Fruit fly (Drosophila melanogaster) whole organism, embryonic: ENCODE results near the gene Shal.
A peak's percentile ranks its signal among the peaks of the same experiment; 100 is the strongest.

Source experiments
- Bteb2 ChIP-seq: fragments of 200-800 bp; sonication (Bioruptor generic); optimal IDR thresholded peaks from 2 replicates; lab custom pipeline; 2016; ENCODE audit warnings: missing biosample characterization, missing genetic modification characterization
- CG10147 ChIP-seq: fragments of 200-800 bp; sonication (Bioruptor generic); optimal IDR thresholded peaks from 2 replicates; lab custom pipeline; 2019; ENCODE audit warnings: missing biosample characterization, mild to moderate bottlenecking, missing genetic modification characterization, moderate library complexity
- CG10543 ChIP-seq: fragments of 200-800 bp; sonication (Bioruptor generic); optimal IDR thresholded peaks from 3 replicates; lab custom pipeline; 2017; ENCODE audit warnings: missing biosample characterization, mild to moderate bottlenecking, missing genetic modification characterization, moderate library complexity
- CG10979 ChIP-seq: fragments of 200-800 bp; sonication (Bioruptor generic); optimal IDR thresholded peaks from 2 replicates; lab custom pipeline; 2018; ENCODE audit warnings: missing biosample characterization, mild to moderate bottlenecking, missing genetic modification characterization, moderate library complexity
- CG11398 ChIP-seq: fragments of 200-800 bp; sonication (Bioruptor generic); optimal IDR thresholded peaks from 2 replicates; lab custom pipeline; 2016; ENCODE audit warnings: missing biosample characterization, missing genetic modification characterization
- CG15269 ChIP-seq: fragments of 200-800 bp; sonication (Bioruptor generic); optimal IDR thresholded peaks from 2 replicates; lab custom pipeline; 2018; ENCODE audit warnings: missing biosample characterization, mild to moderate bottlenecking, missing genetic modification characterization, moderate library complexity
- CG16815 ChIP-seq: fragments of 200-800 bp; sonication (Bioruptor generic); optimal IDR thresholded peaks from 3 replicates; lab custom pipeline; 2017; ENCODE audit warnings: missing biosample characterization, mild to moderate bottlenecking, missing genetic modification characterization
- CG18262 ChIP-seq: fragments of 200-800 bp; optimal IDR thresholded peaks from 3 replicates; lab custom pipeline; 2019; ENCODE audit warnings: missing biosample characterization, mild to moderate bottlenecking, missing genetic modification characterization, moderate library complexity
- CG1832 ChIP-seq: fragments of 200-800 bp; sonication (Bioruptor generic); optimal IDR thresholded peaks from 2 replicates; lab custom pipeline; 2017; ENCODE audit warnings: missing biosample characterization, mild to moderate bottlenecking, missing genetic modification characterization, inconsistent platforms
- CG2120 ChIP-seq: fragments of 200-800 bp; sonication (Bioruptor generic); optimal IDR thresholded peaks from 3 replicates; lab custom pipeline; 2016; ENCODE audit warnings: missing biosample characterization, missing genetic modification characterization
- CG30403 ChIP-seq: fragments of 200-800 bp; sonication (Bioruptor generic); optimal IDR thresholded peaks from 3 replicates; lab custom pipeline; 2016; ENCODE audit warnings: missing biosample characterization, missing genetic modification characterization
- CG30431 ChIP-seq: fragments of 200-800 bp; sonication (Bioruptor generic); optimal IDR thresholded peaks from 2 replicates; lab custom pipeline; 2017; ENCODE audit warnings: missing biosample characterization, missing genetic modification characterization
- CG32532 ChIP-seq: fragments of 200-800 bp; sonication (Bioruptor generic); IDR thresholded peaks from 2 replicates; pipeline ENCODE4 v1.3.6; 2022; ENCODE audit warnings: missing biosample characterization, missing genetic modification characterization
- CG3281 ChIP-seq: fragments of 200-800 bp; sonication (Bioruptor generic); optimal IDR thresholded peaks from 3 replicates; lab custom pipeline; 2017; ENCODE audit warnings: missing biosample characterization, mild to moderate bottlenecking, missing genetic modification characterization
- CG33557 ChIP-seq: fragments of 200-800 bp; sonication (Bioruptor generic); optimal IDR thresholded peaks from 2 replicates; lab custom pipeline; 2019; ENCODE audit warnings: missing biosample characterization, mild to moderate bottlenecking, missing genetic modification characterization, moderate library complexity
- CG3838 ChIP-seq: fragments of 200-800 bp; sonication (Bioruptor generic); optimal IDR thresholded peaks from 3 replicates; lab custom pipeline; 2016; ENCODE audit warnings: missing biosample characterization, missing genetic modification characterization
- CG6272 ChIP-seq: fragments of 200-800 bp; sonication (Bioruptor generic); IDR thresholded peaks from 2 replicates; pipeline ENCODE4 v1.3.6; 2022; ENCODE audit warnings: missing biosample characterization, missing genetic modification characterization
- CG6813 ChIP-seq: fragments of 200-800 bp; sonication (Bioruptor generic); optimal IDR thresholded peaks from 2 replicates; lab custom pipeline; 2017; ENCODE audit warnings: missing biosample characterization, missing genetic modification characterization, mild to moderate bottlenecking, moderate library complexity, missing genetic modification reagents
- CG7556 ChIP-seq: fragments of 200-800 bp; sonication (Bioruptor generic); optimal IDR thresholded peaks from 2 replicates; lab custom pipeline; 2017; ENCODE audit warnings: missing biosample characterization, mild to moderate bottlenecking, missing genetic modification characterization
- CG7786 ChIP-seq: fragments of 200-800 bp; sonication (Bioruptor generic); optimal IDR thresholded peaks from 2 replicates; lab custom pipeline; 2016; ENCODE audit warnings: missing biosample characterization, missing genetic modification characterization
- CG7839 ChIP-seq: fragments of 200-800 bp; sonication (Bioruptor generic); optimal IDR thresholded peaks from 3 replicates; lab custom pipeline; 2018; ENCODE audit warnings: missing biosample characterization, mild to moderate bottlenecking, missing genetic modification characterization, moderate library complexity
- CG7963 ChIP-seq: fragments of 200-800 bp; sonication (Bioruptor generic); IDR thresholded peaks from 3 replicates; pipeline ENCODE4 v1.3.6; 2022; ENCODE audit warnings: missing biosample characterization, missing genetic modification characterization; ENCODE audit not compliant: partially characterized antibody
- CG8281 ChIP-seq: fragments of 200-800 bp; sonication (Bioruptor generic); optimal IDR thresholded peaks from 2 replicates; lab custom pipeline; 2018; ENCODE audit warnings: missing biosample characterization, mild to moderate bottlenecking, missing genetic modification characterization, moderate library complexity
- CG9727 ChIP-seq: fragments of 200-800 bp; sonication (Bioruptor generic); optimal IDR thresholded peaks from 3 replicates; lab custom pipeline; 2017; ENCODE audit warnings: missing biosample characterization, mild to moderate bottlenecking, missing genetic modification characterization
- CoRest ChIP-seq: fragments of 200-800 bp; sonication (Bioruptor generic); optimal IDR thresholded peaks from 3 replicates; lab custom pipeline; 2018; ENCODE audit warnings: missing biosample characterization, mild to moderate bottlenecking, missing genetic modification characterization, moderate library complexity
- Dip3 ChIP-seq: fragments of 200-800 bp; sonication (Bioruptor generic); optimal IDR thresholded peaks from 3 replicates; lab custom pipeline; 2016; ENCODE audit warnings: missing biosample characterization, missing genetic modification characterization
- E2f2 ChIP-seq: fragments of 200-800 bp; sonication (Bioruptor generic); IDR thresholded peaks from 2 replicates; pipeline ENCODE4 v1.3.6; 2022; ENCODE audit warnings: missing biosample characterization, missing genetic modification characterization
- Ets65A ChIP-seq: fragments of 200-800 bp; sonication (Bioruptor generic); peaks from one replicate; lab custom pipeline; 2016; ENCODE audit warnings: missing biosample characterization, missing genetic modification characterization
- Hr51 ChIP-seq, 2 experiments: fragments of 200-800 bp; sonication (Bioruptor generic); optimal IDR thresholded peaks; 2 replicates in 1 of 2; 3 replicates in 1 of 2; lab custom pipeline; 2016 to 2018; ENCODE audit warnings: missing biosample characterization in 2 of 2, missing genetic modification characterization in 2 of 2, mild to moderate bottlenecking in 1 of 2, moderate library complexity in 1 of 2
- Med ChIP-seq: fragments of 200-800 bp; sonication (Bioruptor generic); peaks from one replicate; lab custom pipeline; 2016; ENCODE audit warnings: missing biosample characterization, missing genetic modification characterization, mild to moderate bottlenecking, inconsistent platforms, moderate library complexity
- Usf ChIP-seq: fragments of 200-800 bp; sonication (Bioruptor generic); optimal IDR thresholded peaks from 2 replicates; lab custom pipeline; 2017; ENCODE audit warnings: missing genotype, missing biosample characterization, missing genetic modification characterization
- al ChIP-seq: fragments of 200-800 bp; sonication (Bioruptor generic); IDR thresholded peaks from 2 replicates; pipeline ENCODE4 v1.3.6; 2022; ENCODE audit warnings: missing biosample characterization, missing genetic modification characterization
- bigmax ChIP-seq: fragments of 200-800 bp; sonication (Bioruptor generic); optimal IDR thresholded peaks from 2 replicates; lab custom pipeline; 2018; ENCODE audit warnings: missing biosample characterization, mild to moderate bottlenecking, missing genetic modification characterization
- crc ChIP-seq: fragments of 200-800 bp; sonication (Bioruptor generic); optimal IDR thresholded peaks from 2 replicates; lab custom pipeline; 2016; ENCODE audit warnings: missing biosample characterization, missing genetic modification characterization
- crp ChIP-seq, 2 experiments: fragments of 200-800 bp; sonication (Bioruptor generic); optimal IDR thresholded peaks; 2 replicates in 1 of 2; 3 replicates in 1 of 2; lab custom pipeline; 2017; ENCODE audit warnings: missing biosample characterization in 2 of 2, missing genetic modification characterization in 2 of 2, mild to moderate bottlenecking in 1 of 2, moderate library complexity in 1 of 2
- cwo ChIP-seq: fragments of 200-800 bp; sonication (Bioruptor generic); optimal IDR thresholded peaks from 3 replicates; lab custom pipeline; 2017; ENCODE audit warnings: missing biosample characterization, missing genetic modification characterization, mild to moderate bottlenecking, moderate library complexity, missing genetic modification reagents
- ems ChIP-seq: fragments of 200-800 bp; sonication (Bioruptor generic); optimal IDR thresholded peaks from 3 replicates; lab custom pipeline; 2016; ENCODE audit warnings: missing biosample characterization, missing genetic modification characterization
- esg ChIP-seq: fragments of 200-800 bp; sonication (Bioruptor generic); conservative IDR thresholded peaks from 2 replicates; pipeline ENCODE4 v1.3.6; 2022; ENCODE audit warnings: missing biosample characterization, missing genetic modification characterization
- exex ChIP-seq: fragments of 200-800 bp; sonication (Bioruptor generic); optimal IDR thresholded peaks from 4 replicates; lab custom pipeline; 2018; ENCODE audit warnings: missing biosample characterization, mild to moderate bottlenecking, missing genetic modification characterization, moderate library complexity
- hb ChIP-seq: fragments of 200-800 bp; sonication (Bioruptor generic); IDR thresholded peaks from 3 replicates; pipeline ENCODE4 v1.3.6; 2022; ENCODE audit warnings: missing biosample characterization, missing genetic modification characterization; ENCODE audit not compliant: partially characterized antibody
- knrl ChIP-seq: fragments of 200-800 bp; sonication (Bioruptor generic); IDR thresholded peaks from 3 replicates; pipeline ENCODE4 v1.3.6; 2022; ENCODE audit warnings: missing biosample characterization, missing genetic modification characterization; ENCODE audit not compliant: partially characterized antibody
- lab ChIP-seq: fragments of 200-800 bp; sonication (Bioruptor generic); optimal IDR thresholded peaks from 3 replicates; lab custom pipeline; 2017; ENCODE audit warnings: missing biosample characterization, missing genetic modification characterization, mild to moderate bottlenecking, moderate library complexity, missing genetic modification reagents
- nerfin-2 ChIP-seq: fragments of 200-800 bp; sonication (Bioruptor generic); IDR thresholded peaks from 2 replicates; pipeline ENCODE4 v1.3.6; 2022; ENCODE audit warnings: missing biosample characterization, missing genetic modification characterization; ENCODE audit not compliant: partially characterized antibody
- pan ChIP-seq, 4 experiments: fragments of >200 bp in 3 of 4; fragments of 200-800 bp in 1 of 4; sonication (Bioruptor generic) in 1 of 4; optimal IDR thresholded peaks in 3 of 4; IDR thresholded peaks in 1 of 4; 2 replicates each; pipeline versions ENCODE4 v1.3.6 to Lab custom; 2017 to 2022; ENCODE audit warnings: missing biosample characterization in 2 of 4, missing genetic modification characterization in 2 of 4, mixed read lengths in 1 of 4
- pzg ChIP-seq: fragments of 200-800 bp; sonication (Bioruptor generic); optimal IDR thresholded peaks from 3 replicates; lab custom pipeline; 2018; ENCODE audit warnings: missing biosample characterization, mild to moderate bottlenecking, missing genetic modification characterization, moderate library complexity
- slbo ChIP-seq: fragments of 200-800 bp; sonication (Bioruptor generic); IDR thresholded peaks from 2 replicates; pipeline ENCODE4 v1.3.6; 2022; ENCODE audit warnings: missing biosample characterization, missing genetic modification characterization
- ttk ChIP-seq: fragments of 200-800 bp; sonication (Bioruptor generic); IDR thresholded peaks from 2 replicates; pipeline ENCODE4 v2.1.2; 2022; ENCODE audit warnings: missing biosample characterization, missing genetic modification characterization
- usp ChIP-seq: fragments of >200 bp; optimal IDR thresholded peaks from 2 replicates; lab custom pipeline; 2017; ENCODE audit warnings: missing biosample characterization, missing genetic modification characterization
- wek ChIP-seq: fragments of 200-800 bp; sonication (Bioruptor generic); optimal IDR thresholded peaks from 3 replicates; lab custom pipeline; 2018; ENCODE audit warnings: missing biosample characterization, mild to moderate bottlenecking, missing genetic modification characterization, moderate library complexity

Gene Shal

DNA sequence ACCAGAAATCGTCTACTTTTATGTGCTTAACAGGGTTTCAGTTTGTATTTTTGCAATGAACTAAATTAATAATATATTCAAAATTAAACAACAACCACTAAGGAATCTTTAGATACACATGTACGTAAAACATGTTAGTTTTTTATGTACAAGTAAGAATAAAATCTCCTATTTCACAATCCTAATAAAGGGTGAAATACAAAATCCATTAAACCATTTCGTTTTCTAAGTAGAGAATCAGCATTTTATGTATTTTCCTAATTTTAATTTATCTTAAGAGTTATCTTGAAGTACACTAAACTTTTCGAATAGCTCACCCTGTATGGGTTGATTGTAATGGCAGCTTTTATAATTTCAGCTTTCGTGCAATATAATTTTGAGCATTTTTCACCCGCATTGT is 22.6 kb downstream of the Shal start (continued):
- TF ChIP-seq CG33557 (GFP tag; lab: Kevin White, UChicago): no peak
- TF ChIP-seq CG7556 (GFP tag; lab: Kevin White, UChicago): peak; percentile 39
- TF ChIP-seq wek (GFP tag; lab: Kevin White, UChicago): no peak
- TF ChIP-seq CG10543: no peak
- peak; percentile 18 for TF ChIP-seq Med
- peak; percentile 22 for TF ChIP-seq Usf
- peak; percentile 63 for TF ChIP-seq CG10147 (GFP tag; lab: Kevin White, UChicago)
- peak; percentile 23 for TF ChIP-seq slbo (GFP tag; lab: Robert Waterston, UW)
- peak; percentile 30 for TF ChIP-seq CG7839
- TF ChIP-seq exex (tag; lab: Kevin White, UChicago): peak; percentile 9
- TF ChIP-seq CG32532 (GFP tag; lab: Robert Waterston, UW): 0 out of 2 replicates have a peak, but pooled peaks have one; percentile 28
- TF ChIP-seq bigmax (GFP tag; lab: Kevin White, UChicago): no peak
- TF ChIP-seq CG7786 (GFP tag; lab: Kevin White, UChicago): peak; percentile 0
- no peak for TF ChIP-seq CG8281
- peak; percentile 25 for TF ChIP-seq CG15269 (tag; lab: Kevin White, UChicago)
- TF ChIP-seq ttk: no peak
- no peak for TF ChIP-seq CG6272
- no peak for TF ChIP-seq hb (GFP tag; lab: Robert Waterston, UW)
- peak; percentile 8 for TF ChIP-seq CG9727 (GFP tag; lab: Kevin White, UChicago)
- peak; percentile 32 for TF ChIP-seq CG18262 (tag; lab: Kevin White, UChicago)
- TF ChIP-seq nerfin-2 (GFP tag; lab: Robert Waterston, UW): no peak
- TF ChIP-seq CG30431: no peak
- TF ChIP-seq esg (GFP tag; lab: Robert Waterston, UW): no peak
- no peak for TF ChIP-seq E2f2 (GFP tag; lab: Robert Waterston, UW)
- TF ChIP-seq crc (GFP tag; lab: Kevin White, UChicago): no peak
- TF ChIP-seq CoRest: peak; percentile 27
- no peak for TF ChIP-seq pzg
- TF ChIP-seq CG3281 (GFP tag; lab: Kevin White, UChicago): peak; percentile 69
- peak; percentile 76 for TF ChIP-seq CG2120 (GFP tag; lab: Kevin White, UChicago)
- peak; percentile 66 for TF ChIP-seq CG30403 (GFP tag; lab: Kevin White, UChicago)
- TF ChIP-seq Bteb2: peak; percentile 21
- TF ChIP-seq ems (GFP tag; lab: Kevin White, UChicago): no peak
- no peak for TF ChIP-seq knrl (GFP tag; lab: Robert Waterston, UW)
- TF ChIP-seq lab: peak; percentile 62
- no peak for TF ChIP-seq pan (optimal IDR thresholded peaks at IDR 0.05; lab: Kevin White, UChicago)
- peak in 1 of 2 experiments; percentile 36 for TF ChIP-seq pan (GFP tag; optimal IDR thresholded peaks at IDR 0.05 in 1 of 2, IDR thresholded peaks at IDR 0.05 in 1 of 2)
- peak; percentile 9 for TF ChIP-seq CG16815 (GFP tag; lab: Kevin White, UChicago)
- no peak for TF ChIP-seq Ets65A (GFP tag; lab: Kevin White, UChicago)
- no peak for TF ChIP-seq CG3838 (GFP tag; lab: Kevin White, UChicago)
- TF ChIP-seq usp (GFP tag; lab: Kevin White, UChicago): no peak
- peak in 1 of 2 experiments; percentile 58 for TF ChIP-seq Hr51 (GFP tag; optimal IDR thresholded peaks at IDR 0.05; lab: Kevin White, UChicago)
- no peak for TF ChIP-seq crp (GFP tag; optimal IDR thresholded peaks at IDR 0.05; lab: Kevin White, UChicago)
- peak; percentile 32 for TF ChIP-seq Dip3 (GFP tag; lab: Kevin White, UChicago)
- no peak for TF ChIP-seq CG7963 (GFP tag; lab: Robert Waterston, UW)
- peak; percentile 45 for TF ChIP-seq al (GFP tag; lab: Robert Waterston, UW)
- no peak for TF ChIP-seq CG1832 (GFP tag; lab: Kevin White, UChicago)
- no peak for TF ChIP-seq CG6813 (GFP tag; lab: Kevin White, UChicago)
- TF ChIP-seq cwo (GFP tag; lab: Kevin White, UChicago): peak; percentile 25
- TF ChIP-seq CG11398 (GFP tag; lab: Kevin White, UChicago): no peak
- peak; percentile 6 for TF ChIP-seq CG10979 (tag; lab: Kevin White, UChicago)
